Worm (Caenorhabditis elegans): ENCODE results near the gene clec-191.
A peak's percentile ranks its signal among the peaks of the same experiment; 100 is the strongest.

Gene clec-191

DNA sequence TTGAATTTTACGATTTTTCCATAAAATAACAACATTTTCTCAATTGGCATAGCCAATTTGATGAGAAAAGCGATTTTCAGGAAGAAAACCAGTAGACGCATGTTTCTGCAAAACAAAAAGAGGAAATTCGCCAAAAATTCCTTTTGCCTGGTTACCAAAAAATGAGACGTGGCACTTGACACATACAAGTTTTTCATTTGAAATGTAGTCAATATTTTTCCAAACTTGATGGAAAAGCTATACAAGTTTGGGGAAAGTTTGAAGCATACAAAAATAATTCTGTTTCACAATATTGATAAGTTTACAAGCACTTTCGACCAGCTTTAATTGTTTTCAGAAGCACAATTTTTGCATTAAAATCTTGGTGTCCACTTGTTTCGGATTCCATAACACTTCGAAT lies at the start of gene clec-191:
clec-191 (minus strand) TSS at position 101 of the 400 bp plus-strand sequence.
- TF ChIP-seq nhr-11 (tag; optimal IDR thresholded peaks at IDR 0.05) (no peak), nhr-77 (tag; optimal IDR thresholded peaks at IDR 0.05) (no peak), nfya-1 (tag; optimal IDR thresholded peaks at IDR 0.05; ENCODE audit: insufficient read depth) (no peak), lin-15B (tag; optimal IDR thresholded peaks at IDR 0.05) (no peak), tbx-2 (tag; optimal IDR thresholded peaks at IDR 0.05) (no peak), elt-2 (tag; optimal IDR thresholded peaks at IDR 0.05) (no peak), skn-1 (tag; optimal IDR thresholded peaks at IDR 0.05) (no peak)

DNA sequence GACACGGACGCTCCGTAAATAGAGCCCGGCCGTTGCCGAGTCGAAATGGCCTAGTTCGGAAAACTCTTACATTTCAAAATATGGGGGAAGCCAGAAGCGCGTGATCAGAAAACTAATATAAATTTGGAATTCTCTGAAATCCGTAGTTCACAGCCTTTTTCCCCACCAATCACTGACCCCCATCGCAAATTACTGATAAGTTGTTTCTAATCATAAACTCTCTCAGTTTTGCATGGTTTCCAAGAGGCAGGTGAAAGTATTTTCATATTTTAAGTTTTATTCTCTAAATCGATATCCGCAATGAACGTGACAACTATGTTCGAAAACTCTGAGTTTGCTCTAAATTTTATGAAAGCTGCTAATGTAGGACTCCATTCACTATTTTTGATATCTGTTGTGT lies 48.6 kb upstream of the clec-191 start, which contains the start of gene srz-74:
srz-74 (plus strand) TSS at position 301 of the 400 bp plus-strand sequence.
- no peak for TF ChIP-seq ama-1 (optimal IDR thresholded peaks at IDR 0.05)
- no peak for TF ChIP-seq unc-39 (tag; optimal IDR thresholded peaks at IDR 0.05)
- TF ChIP-seq fkh-2 (tag; optimal IDR thresholded peaks at IDR 0.05) = no peak
- TF ChIP-seq ceh-82 (tag; optimal IDR thresholded peaks at IDR 0.05) = no peak
- no peak for TF ChIP-seq elt-1 (tag; optimal IDR thresholded peaks at IDR 0.05)
- no peak for TF ChIP-seq pha-4 (tag; optimal IDR thresholded peaks at IDR 0.05)
- TF ChIP-seq lsy-12 (tag; optimal IDR thresholded peaks at IDR 0.05) = no peak
- TF ChIP-seq ceh-16 (tag; optimal IDR thresholded peaks at IDR 0.05) = no peak
- TF ChIP-seq nhr-43 (tag; optimal IDR thresholded peaks at IDR 0.05; ENCODE audit: poor library complexity, severe bottlenecking) = no peak
- no peak for TF ChIP-seq ceh-28 (tag; optimal IDR thresholded peaks at IDR 0.05)
- TF ChIP-seq R02D3.7 (tag; optimal IDR thresholded peaks at IDR 0.05) = no peak
- no peak for TF ChIP-seq sea-2 (GFP tag; optimal IDR thresholded peaks at IDR 0.05)

- TF ChIP-seq nhr-77 (tag; optimal IDR thresholded peaks at IDR 0.05) = no peak
- no peak for TF ChIP-seq daf-12 (tag; optimal IDR thresholded peaks at IDR 0.05)
- no peak for TF ChIP-seq aly-2 (tag; optimal IDR thresholded peaks at IDR 0.05)
- no peak for TF ChIP-seq lin-15B (tag; optimal IDR thresholded peaks at IDR 0.05)
- TF ChIP-seq fos-1 (tag; optimal IDR thresholded peaks at IDR 0.05) = no peak
- peak; percentile 60 for TF ChIP-seq nhr-23 (tag; optimal IDR thresholded peaks at IDR 0.05)
Observed at ce11 chrIV:16328519-16328918, 48.0 kb upstream of the clec-191 start, which contains the start of gene K03D3.2. TSS of gene K03D3.2 (minus strand) at chrIV:16328619.

- TF ChIP-seq sea-2 (GFP tag; optimal IDR thresholded peaks at IDR 0.05) (no peak), nhr-11 (tag; optimal IDR thresholded peaks at IDR 0.05) (no peak), lin-39 (tag; optimal IDR thresholded peaks at IDR 0.05) (no peak), unc-62 (GFP tag; optimal IDR thresholded peaks at IDR 0.05) (no peak), jun-1 (tag; optimal IDR thresholded peaks at IDR 0.05) (no peak), nhr-43 (tag; optimal IDR thresholded peaks at IDR 0.05; ENCODE audit: poor library complexity, severe bottlenecking) (no peak), ama-1 (optimal IDR thresholded peaks at IDR 0.05) (no peak)
Observed at ce11 chrIV:16324589-16324988, 44.1 kb upstream of the clec-191 start, which contains the start of gene srz-105. TSS of gene srz-105 (plus strand) at chrIV:16324889.

DNA sequence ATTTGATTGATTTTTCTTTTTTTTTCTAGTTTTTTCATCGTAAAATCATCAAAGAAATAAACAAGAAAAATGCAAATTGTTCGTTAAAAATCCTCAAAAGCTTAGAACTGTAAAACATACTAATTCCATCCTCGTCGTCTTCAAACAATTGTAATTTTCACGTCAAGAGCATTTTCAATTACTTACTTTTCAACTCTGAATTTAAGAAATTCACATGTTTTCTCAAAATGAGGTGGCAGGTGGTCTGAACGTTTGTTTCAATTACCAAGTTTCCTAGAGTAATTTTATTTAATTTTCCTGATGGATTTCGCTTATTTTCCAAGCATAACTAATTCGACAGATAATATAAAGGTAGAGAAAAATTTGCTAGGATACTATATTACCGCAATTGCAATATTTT lies 42.9 kb upstream of the clec-191 start, which contains the start of gene srz-104:
srz-104 (plus strand) TSS at position 301 of the 400 bp plus-strand sequence.
- TF ChIP-seq nhr-11 (tag; optimal IDR thresholded peaks at IDR 0.05) = no peak
- TF ChIP-seq ceh-16 (tag; optimal IDR thresholded peaks at IDR 0.05) = no peak
- no peak for TF ChIP-seq tbx-2 (tag; optimal IDR thresholded peaks at IDR 0.05)
- no peak for TF ChIP-seq nfya-1 (tag; optimal IDR thresholded peaks at IDR 0.05; ENCODE audit: insufficient read depth)
- no peak for TF ChIP-seq ceh-9 (tag; optimal IDR thresholded peaks at IDR 0.05)
- no peak for TF ChIP-seq nhr-25 (tag; optimal IDR thresholded peaks at IDR 0.05)
- TF ChIP-seq lin-39 (tag; optimal IDR thresholded peaks at IDR 0.05) = no peak
- TF ChIP-seq nhr-76 (tag; optimal IDR thresholded peaks at IDR 0.05) = no peak
- TF ChIP-seq daf-12 (tag; optimal IDR thresholded peaks at IDR 0.05) = no peak

ce11 chrIV:16320866-16321265 lies 40.4 kb upstream of the clec-191 start, which contains the start of gene srz-61:
TSS of gene srz-61 (plus strand) at chrIV:16321166.
- TF ChIP-seq elt-1 (tag; optimal IDR thresholded peaks at IDR 0.05) = no peak
- no peak for TF ChIP-seq ceh-28 (tag; optimal IDR thresholded peaks at IDR 0.05)
- no peak for TF ChIP-seq ceh-16 (tag; optimal IDR thresholded peaks at IDR 0.05)
- no peak for TF ChIP-seq fkh-10 (GFP tag; optimal IDR thresholded peaks at IDR 0.05)
- TF ChIP-seq ama-1 (optimal IDR thresholded peaks at IDR 0.05) = no peak
- no peak for TF ChIP-seq ZK546.5 (tag; optimal IDR thresholded peaks at IDR 0.05)
- TF ChIP-seq fkh-2 (tag; optimal IDR thresholded peaks at IDR 0.05) = no peak

Data from whole organism, L3 larva.